Worm (Caenorhabditis elegans): ENCODE measurements around the gene F47B7.2.

The F47B7.2 gene

DNA sequence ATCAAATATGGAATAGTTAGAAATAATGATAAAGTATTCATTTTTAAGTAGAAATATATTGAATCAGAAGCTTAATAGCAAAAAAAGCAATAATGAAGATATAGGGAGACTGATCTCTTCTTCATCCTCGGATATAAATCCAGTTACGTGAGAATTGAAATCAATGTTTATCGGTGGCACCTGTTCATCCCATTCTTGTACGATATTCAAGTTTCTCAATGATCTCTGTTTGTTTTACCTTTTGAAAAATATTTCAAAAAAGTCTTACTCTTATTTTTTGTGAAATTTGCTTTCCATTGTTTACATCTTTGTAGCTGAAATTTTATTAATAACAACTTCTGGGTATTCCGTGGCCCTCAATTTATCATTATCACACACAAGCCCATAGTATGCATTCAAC, 14.2 kb upstream of the F47B7.2 start, which contains the start of gene T14G12.12:
TSS of gene T14G12.12 (minus strand) at position 101 of the 400 bp plus-strand sequence.
- TF ChIP-seq zip-8 (tag; optimal IDR thresholded peaks at IDR 0.05) (no peak), cnd-1 (tag; optimal IDR thresholded peaks at IDR 0.05) (no peak), lin-32 (GFP tag; optimal IDR thresholded peaks at IDR 0.05) (no peak), mab-5 (tag; optimal IDR thresholded peaks at IDR 0.05) (no peak), elt-3 (tag; optimal IDR thresholded peaks at IDR 0.05) (no peak), nhr-76 (tag; optimal IDR thresholded peaks at IDR 0.05) (no peak), hlh-1 (tag; optimal IDR thresholded peaks at IDR 0.05) (no peak), nhr-237 (tag; optimal IDR thresholded peaks at IDR 0.05) (no peak), lsy-2 (tag; optimal IDR thresholded peaks at IDR 0.05) (no peak), nhr-12 (tag; optimal IDR thresholded peaks at IDR 0.05) (no peak), pha-4 (tag; optimal IDR thresholded peaks at IDR 0.05) (no peak)

DNA sequence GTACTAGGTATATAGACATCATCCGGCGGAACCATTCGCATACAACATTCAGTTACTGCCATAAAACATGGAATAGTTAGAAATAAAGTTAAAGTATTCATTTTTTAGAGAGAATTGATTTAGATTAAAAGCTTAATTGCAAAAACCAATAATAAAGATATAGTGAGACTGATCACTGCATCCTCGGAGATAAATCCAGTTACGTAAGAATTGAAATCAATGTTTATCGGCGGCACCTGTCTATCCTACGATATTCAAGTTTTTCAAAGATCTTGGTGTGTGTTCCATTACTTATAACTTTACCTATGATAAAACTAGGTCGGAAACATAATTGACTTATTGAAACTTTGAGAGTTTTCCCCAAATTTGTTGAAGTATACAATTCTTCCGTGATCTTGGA, 13.2 kb upstream of the F47B7.2 start, which contains the start of gene T14G12.6:
TSS of gene T14G12.6 (minus strand) at position 101 of the 400 bp plus-strand sequence.
- TF ChIP-seq mab-5 (tag; optimal IDR thresholded peaks at IDR 0.05) (no peak), elt-3 (tag; optimal IDR thresholded peaks at IDR 0.05) (peak; percentile 1)

DNA sequence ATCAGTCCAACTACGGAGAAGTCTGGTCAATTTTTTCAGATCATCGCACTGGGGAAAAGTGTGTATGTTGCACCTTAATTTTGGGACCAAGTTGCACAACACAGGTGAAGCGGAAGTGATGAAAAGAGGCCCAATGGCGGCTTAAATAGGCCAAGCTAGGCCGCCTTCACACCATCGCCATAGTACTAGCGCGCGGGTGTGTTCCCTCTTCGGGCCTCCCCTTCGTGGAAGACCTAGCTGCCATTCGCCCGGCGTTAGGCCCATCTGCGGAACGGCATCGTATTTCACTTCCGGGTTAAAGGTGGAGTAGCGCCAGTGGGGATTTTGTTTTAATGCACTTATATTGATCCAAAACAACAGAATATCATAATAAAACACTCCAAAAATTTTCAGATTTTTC, 12.7 kb upstream of the F47B7.2 start:
- TF ChIP-seq mab-5 (tag; optimal IDR thresholded peaks at IDR 0.05) (no peak), elt-3 (tag; optimal IDR thresholded peaks at IDR 0.05) (no peak), lin-13 (tag; optimal IDR thresholded peaks at IDR 0.05) (no peak), drap-1 (GFP tag; optimal IDR thresholded peaks at IDR 0.05) (no peak), ham-2 (GFP tag; optimal IDR thresholded peaks at IDR 0.05) (no peak), mls-2 (tag; optimal IDR thresholded peaks at IDR 0.05) (no peak), unc-120 (tag; optimal IDR thresholded peaks at IDR 0.05; ENCODE audit: poor library complexity, severe bottlenecking) (no peak), ceh-43 (GFP tag; optimal IDR thresholded peaks at IDR 0.05) (no peak), blmp-1 (tag; optimal IDR thresholded peaks at IDR 0.05) (no peak), nhr-237 (tag; optimal IDR thresholded peaks at IDR 0.05) (no peak), elt-1 (tag; optimal IDR thresholded peaks at IDR 0.05; ENCODE audit: borderline replicate concordance, insufficient read depth) (no peak), cnd-1 (tag; optimal IDR thresholded peaks at IDR 0.05) (no peak), nhr-2 (tag; optimal IDR thresholded peaks at IDR 0.05) (no peak), ceh-83 (GFP tag; optimal IDR thresholded peaks at IDR 0.05) (no peak), lsy-2 (tag; optimal IDR thresholded peaks at IDR 0.05) (no peak), hlh-1 (tag; optimal IDR thresholded peaks at IDR 0.05) (no peak), unc-39 (tag; optimal IDR thresholded peaks at IDR 0.05) (no peak), ztf-11 (tag; optimal IDR thresholded peaks at IDR 0.05) (no peak), pha-4 (tag; optimal IDR thresholded peaks at IDR 0.05) (no peak), lin-32 (GFP tag; optimal IDR thresholded peaks at IDR 0.05) (no peak)

DNA sequence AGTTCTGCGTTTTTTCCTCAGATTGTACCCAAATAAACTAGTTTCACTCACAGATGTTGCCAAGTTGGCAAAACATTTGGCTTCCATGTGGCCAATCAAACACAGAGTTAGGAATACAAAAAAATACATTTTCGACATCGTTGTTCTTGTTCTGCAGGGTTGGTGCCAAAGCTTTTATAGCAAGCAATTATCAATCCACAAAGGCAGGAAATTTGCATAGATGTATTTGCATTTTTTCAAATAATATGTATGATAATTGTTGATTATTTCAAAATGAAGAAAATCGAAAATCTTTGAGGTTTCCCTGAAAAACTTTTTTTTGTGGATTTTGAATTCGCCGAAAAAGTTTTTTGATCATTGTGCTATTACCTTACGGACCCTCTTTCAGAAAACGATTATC, 10.2 kb upstream of the F47B7.2 start, which contains the start of gene T14G12.11:
TSS of gene T14G12.11 (minus strand) at position 138 of the 400 bp plus-strand sequence.
- TF ChIP-seq unc-120 (tag; optimal IDR thresholded peaks at IDR 0.05; ENCODE audit: poor library complexity, severe bottlenecking) (no peak), ham-2 (GFP tag; optimal IDR thresholded peaks at IDR 0.05) (no peak), hlh-1 (tag; optimal IDR thresholded peaks at IDR 0.05) (no peak), nhr-12 (tag; optimal IDR thresholded peaks at IDR 0.05) (no peak), ztf-11 (tag; optimal IDR thresholded peaks at IDR 0.05) (no peak), mab-5 (tag; optimal IDR thresholded peaks at IDR 0.05) (no peak), ceh-83 (GFP tag; optimal IDR thresholded peaks at IDR 0.05) (no peak), lin-13 (tag; optimal IDR thresholded peaks at IDR 0.05) (no peak)

DNA sequence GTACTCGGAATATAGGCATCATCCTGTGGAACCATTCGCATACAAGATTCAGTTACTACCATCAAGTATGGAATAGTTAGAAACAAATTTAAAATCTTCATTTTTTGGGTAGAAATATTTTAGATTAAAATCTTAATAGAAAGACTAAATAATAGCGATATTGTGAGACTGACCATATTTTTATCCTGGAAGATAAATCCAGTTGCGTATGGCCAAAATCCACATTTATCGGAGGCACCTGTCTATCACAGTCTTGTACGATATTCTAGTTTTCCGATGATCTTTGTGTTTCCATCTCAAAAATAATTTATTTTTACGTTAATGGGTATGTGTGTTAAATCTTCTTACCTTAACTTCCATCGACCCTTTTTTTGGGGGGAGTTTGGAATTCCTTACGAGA, 8.3 kb upstream of the F47B7.2 start, which contains the start of gene F47B7.3:
TSS of gene F47B7.3 (minus strand) at position 101 of the 400 bp plus-strand sequence.
- TF ChIP-seq lin-13 (tag; optimal IDR thresholded peaks at IDR 0.05) (no peak), pha-4 (tag; optimal IDR thresholded peaks at IDR 0.05) (no peak), tbx-8 (GFP tag; optimal IDR thresholded peaks at IDR 0.05) (no peak), nhr-237 (tag; optimal IDR thresholded peaks at IDR 0.05) (no peak), nhr-76 (tag; optimal IDR thresholded peaks at IDR 0.05) (no peak), sem-2 (GFP tag; optimal IDR thresholded peaks at IDR 0.05) (no peak), nhr-2 (tag; optimal IDR thresholded peaks at IDR 0.05) (no peak), blmp-1 (tag; optimal IDR thresholded peaks at IDR 0.05) (no peak), ceh-83 (GFP tag; optimal IDR thresholded peaks at IDR 0.05) (no peak), lsy-2 (tag; optimal IDR thresholded peaks at IDR 0.05) (no peak), unc-120 (tag; optimal IDR thresholded peaks at IDR 0.05; ENCODE audit: poor library complexity, severe bottlenecking) (no peak), unc-39 (tag; optimal IDR thresholded peaks at IDR 0.05) (no peak), ceh-39 (tag; optimal IDR thresholded peaks at IDR 0.05) (no peak), nhr-28 (tag; optimal IDR thresholded peaks at IDR 0.05) (no peak), mls-2 (tag; optimal IDR thresholded peaks at IDR 0.05) (no peak)

DNA sequence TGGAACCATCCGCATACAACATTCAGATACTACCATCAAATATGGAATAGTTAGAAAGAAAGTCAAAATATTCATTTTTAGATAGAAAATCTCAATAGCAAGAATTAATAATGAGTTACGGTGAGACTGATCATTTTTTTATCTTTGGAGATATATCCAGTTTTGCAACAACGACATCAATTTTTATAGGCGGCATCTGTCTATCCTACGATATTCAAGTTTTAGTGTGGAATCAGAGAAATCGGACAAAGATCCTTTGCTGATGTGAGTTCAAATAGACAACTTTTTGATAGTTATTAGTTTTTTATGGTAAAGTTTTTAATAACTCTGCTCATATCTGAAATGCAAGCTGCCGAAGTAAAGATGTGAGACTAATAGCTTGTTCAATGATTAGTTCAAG, 6.0 kb upstream of the F47B7.2 start, which contains the start of gene F47B7.4:
TSS of gene F47B7.4 (minus strand) at position 101 of the 400 bp plus-strand sequence.
- no peak for TF ChIP-seq pha-4 (tag; optimal IDR thresholded peaks at IDR 0.05)
- TF ChIP-seq nhr-12 (tag; optimal IDR thresholded peaks at IDR 0.05), result no peak
- TF ChIP-seq M03D4.4 (tag; optimal IDR thresholded peaks at IDR 0.05), result no peak
- TF ChIP-seq ceh-83 (GFP tag; optimal IDR thresholded peaks at IDR 0.05), result no peak
- no peak for TF ChIP-seq unc-62 (GFP tag; optimal IDR thresholded peaks at IDR 0.05)
- TF ChIP-seq nhr-28 (tag; optimal IDR thresholded peaks at IDR 0.05), result no peak
